Fruit fly (Drosophila melanogaster): ENCODE results near the gene CG31528.

CG31528 gene

DNA sequence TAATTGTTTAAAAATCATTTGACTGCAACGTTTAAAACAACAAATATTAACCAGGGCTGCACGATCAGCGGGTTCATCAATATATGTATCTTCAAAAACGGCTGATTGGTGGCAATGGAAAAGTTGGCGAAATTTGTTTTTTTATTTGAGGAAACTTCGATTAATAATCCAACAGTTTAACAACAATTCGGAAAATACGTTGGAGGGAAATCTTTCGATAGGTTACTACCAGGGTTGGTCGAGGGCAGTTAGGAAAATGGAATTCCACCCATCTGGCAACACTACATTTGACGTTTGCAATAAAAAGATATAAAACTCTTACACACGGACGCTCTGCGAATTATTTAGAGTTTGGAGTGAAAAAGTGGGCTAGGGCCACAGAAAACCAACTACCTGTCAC, 20.9 kb downstream of the CG31528 start, which contains the start of the genes Lipt2 and CG14650 (continued):
- no peak for TF ChIP-seq Hr39 (optimal IDR thresholded peaks at IDR 0.05)
- no peak for TF ChIP-seq Hmx (GFP tag; optimal IDR thresholded peaks at IDR 0.05)
- peak; percentile 33 for TF ChIP-seq CG9727 (GFP tag; optimal IDR thresholded peaks at IDR 0.05)
- no peak for TF ChIP-seq CG14667 (GFP tag; IDR thresholded peaks at IDR 0.05)
- TF ChIP-seq ham (GFP tag; IDR thresholded peaks at IDR 0.05) = no peak
- TF ChIP-seq unpg (GFP tag; optimal IDR thresholded peaks at IDR 0.05) = peak; percentile 54
- peak; percentile 76 for TF ChIP-seq Antp (GFP tag; optimal IDR thresholded peaks at IDR 0.05)
- TF ChIP-seq tio (GFP tag; optimal IDR thresholded peaks at IDR 0.05) = no peak
- TF ChIP-seq CG13775 (GFP tag; optimal IDR thresholded peaks at IDR 0.05) = peak; percentile 66
- TF ChIP-seq wdn (GFP tag; IDR thresholded peaks at IDR 0.05) = peak; percentile 55; the same call in 1 of the 2 replicates
- TF ChIP-seq Atf3 (GFP tag; optimal IDR thresholded peaks at IDR 0.05) = peak; percentile 42
- TF ChIP-seq nmo (GFP tag; optimal IDR thresholded peaks at IDR 0.05) = peak; percentile 77
- TF ChIP-seq sens-2 (GFP tag; IDR thresholded peaks at IDR 0.05) = no peak
- peak; percentile 84 for TF ChIP-seq MESR4 (GFP tag; optimal IDR thresholded peaks at IDR 0.05)
- TF ChIP-seq shn (GFP tag; optimal IDR thresholded peaks at IDR 0.05) = peak; percentile 63
- TF ChIP-seq Dip2 (GFP tag; IDR thresholded peaks at IDR 0.05) = no peak
- peak; percentile 52 for TF ChIP-seq CG17186 (GFP tag; optimal IDR thresholded peaks at IDR 0.05)
- TF ChIP-seq gfzf (GFP tag; optimal IDR thresholded peaks at IDR 0.05) = peak; percentile 70
- TF ChIP-seq Ets65A (GFP tag) = peak; percentile 94
- TF ChIP-seq CG4282 (GFP tag; optimal IDR thresholded peaks at IDR 0.05) = peak; percentile 32
- no peak for TF ChIP-seq gcm2 (GFP tag; optimal IDR thresholded peaks at IDR 0.05)
- TF ChIP-seq HmgD (GFP tag; optimal IDR thresholded peaks at IDR 0.05) = peak; percentile 54
- peak; percentile 39; the same call in 1 of the 3 replicates for TF ChIP-seq ci (GFP tag; IDR thresholded peaks at IDR 0.05)
- TF ChIP-seq tx (GFP tag; optimal IDR thresholded peaks at IDR 0.05) = peak; percentile 53
- no peak for TF ChIP-seq CG8478 (optimal IDR thresholded peaks at IDR 0.05)
- TF ChIP-seq Optix (GFP tag; IDR thresholded peaks at IDR 0.05) = no peak; the same call in 2 of the 3 replicates
- no peak for TF ChIP-seq CG1233 (GFP tag; optimal IDR thresholded peaks at IDR 0.05)
- no peak for TF ChIP-seq wek (GFP tag; optimal IDR thresholded peaks at IDR 0.05)
- TF ChIP-seq Atf-2 (GFP tag; optimal IDR thresholded peaks at IDR 0.05) = no peak
- TF ChIP-seq CG34422 (GFP tag; IDR thresholded peaks at IDR 0.05) = 0 out of 3 replicates have a peak, but pooled peaks have one; percentile 28
- peak; percentile 35 for TF ChIP-seq CHES-1-like (GFP tag; optimal IDR thresholded peaks at IDR 0.05)
- 0 out of 2 replicates have a peak, but pooled peaks have one; percentile 13 for TF ChIP-seq bbx (GFP tag; IDR thresholded peaks at IDR 0.05; ENCODE audit: partially characterized antibody)
- peak; percentile 92 for TF ChIP-seq Myb (GFP tag; optimal IDR thresholded peaks at IDR 0.05)
- TF ChIP-seq bowl (GFP tag; IDR thresholded peaks at IDR 0.05) = no peak
- no peak for TF ChIP-seq danr (GFP tag; IDR thresholded peaks at IDR 0.05)
- peak; percentile 52 for TF ChIP-seq NfI (GFP tag; optimal IDR thresholded peaks at IDR 0.05)
- peak; percentile 14 for TF ChIP-seq sima (GFP tag; optimal IDR thresholded peaks at IDR 0.05)
- TF ChIP-seq CG1529 (GFP tag; optimal IDR thresholded peaks at IDR 0.05) = no peak
- peak; percentile 82 for TF ChIP-seq CG1603 (tag; optimal IDR thresholded peaks at IDR 0.05)
- peak; percentile 60 for TF ChIP-seq ind (GFP tag; optimal IDR thresholded peaks at IDR 0.05)
- TF ChIP-seq CG32532 (GFP tag; IDR thresholded peaks at IDR 0.05) = peak; percentile 56
- 0 out of 4 replicates have a peak, but pooled peaks have one; percentile 46 for TF ChIP-seq Gug (GFP tag; IDR thresholded peaks at IDR 0.05)
- TF ChIP-seq psq (GFP tag; optimal IDR thresholded peaks at IDR 0.05) = no peak
- TF ChIP-seq CG14441 (GFP tag; IDR thresholded peaks at IDR 0.05) = peak; percentile 33; the same call in 1 of the 2 replicates
- TF ChIP-seq otp (GFP tag; IDR thresholded peaks at IDR 0.05) = 0 out of 3 replicates have a peak, but pooled peaks have one; percentile 38
- TF ChIP-seq ash1 (GFP tag; optimal IDR thresholded peaks at IDR 0.05) = no peak
- TF ChIP-seq Vsx1 (GFP tag; optimal IDR thresholded peaks at IDR 0.05) = no peak
- peak; percentile 50; the same call in 1 of the 2 replicates for TF ChIP-seq lmd (GFP tag; IDR thresholded peaks at IDR 0.05)
- TF ChIP-seq Bgb (GFP tag; IDR thresholded peaks at IDR 0.05; ENCODE audit: partially characterized antibody) = 0 out of 2 replicates have a peak, but pooled peaks have one; percentile 21
- TF ChIP-seq CG1792 (GFP tag; optimal IDR thresholded peaks at IDR 0.05) = peak; percentile 47
- no peak for TF ChIP-seq run (tag; optimal IDR thresholded peaks at IDR 0.05)
- no peak for TF ChIP-seq abd-A (tag; optimal IDR thresholded peaks at IDR 0.05)
- peak; percentile 12 for TF ChIP-seq maf-S (GFP tag; optimal IDR thresholded peaks at IDR 0.05)
